Fruit fly (Drosophila melanogaster) whole organism, embryonic: Measurements from ENCODE around the gene CG5805.

ENCODE experiments used
- ATbp ChIP-seq: fragments of 200-800 bp; sonication (Bioruptor generic); optimal IDR thresholded peaks from 2 replicates; lab custom pipeline; 2017; ENCODE audit warnings: missing biosample characterization, mild to moderate bottlenecking, missing genetic modification characterization, missing genetic modification reagents
- Antp ChIP-seq: fragments of 200-800 bp; sonication (Bioruptor generic); optimal IDR thresholded peaks from 3 replicates; lab custom pipeline; 2016; ENCODE audit warnings: missing biosample characterization, missing genetic modification characterization
- Bgb ChIP-seq: fragments of 200-800 bp; sonication (Bioruptor generic); IDR thresholded peaks from 2 replicates; pipeline ENCODE4 v1.3.6; 2022; ENCODE audit warnings: missing biosample characterization, missing genetic modification characterization; ENCODE audit not compliant: partially characterized antibody
- Bteb2 ChIP-seq: fragments of 200-800 bp; sonication (Bioruptor generic); optimal IDR thresholded peaks from 2 replicates; lab custom pipeline; 2016; ENCODE audit warnings: missing biosample characterization, missing genetic modification characterization
- CG10321 ChIP-seq: fragments of 200-800 bp; sonication (Bioruptor generic); IDR thresholded peaks from 2 replicates; pipeline ENCODE4 v1.3.6; 2022; ENCODE audit warnings: missing biosample characterization, missing genetic modification characterization
- CG12219 ChIP-seq: fragments of 200-800 bp; sonication (Bioruptor generic); optimal IDR thresholded peaks from 3 replicates; lab custom pipeline; 2018; ENCODE audit warnings: missing biosample characterization, mild to moderate bottlenecking, missing genetic modification characterization
- CG13287 ChIP-seq: fragments of 200-800 bp; sonication (Bioruptor generic); IDR thresholded peaks from 2 replicates; pipeline ENCODE4 v1.3.6; 2022; ENCODE audit warnings: missing biosample characterization, missing genetic modification characterization; ENCODE audit not compliant: partially characterized antibody
- CG13296 ChIP-seq: fragments of 200-800 bp; sonication (Bioruptor generic); optimal IDR thresholded peaks from 3 replicates; lab custom pipeline; 2018; ENCODE audit warnings: missing biosample characterization, mild to moderate bottlenecking, missing genetic modification characterization
- CG14965 ChIP-seq: fragments of 200-800 bp; sonication (Bioruptor generic); optimal IDR thresholded peaks from 2 replicates; lab custom pipeline; 2016; ENCODE audit warnings: missing biosample characterization, missing genetic modification characterization, borderline replicate concordance
- CG1529 ChIP-seq: fragments of 200-800 bp; sonication (Bioruptor generic); optimal IDR thresholded peaks from 3 replicates; lab custom pipeline; 2018; ENCODE audit warnings: missing biosample characterization, missing genetic modification characterization
- CG1792 ChIP-seq: fragments of 200-800 bp; sonication (Bioruptor generic); optimal IDR thresholded peaks from 2 replicates; lab custom pipeline; 2016; ENCODE audit warnings: missing biosample characterization, missing genetic modification characterization
- CG2712 ChIP-seq: fragments of 200-800 bp; optimal IDR thresholded peaks from 3 replicates; lab custom pipeline; 2019; ENCODE audit warnings: missing biosample characterization, mild to moderate bottlenecking, missing genetic modification characterization, moderate library complexity
- CG3065 ChIP-seq: fragments of 200-800 bp; sonication (Bioruptor generic); optimal IDR thresholded peaks from 2 replicates; lab custom pipeline; 2016; ENCODE audit warnings: missing biosample characterization, missing genetic modification characterization
- CG34224 ChIP-seq: fragments of 200-800 bp; sonication (Bioruptor generic); IDR thresholded peaks from 3 replicates; pipeline ENCODE4 v1.3.6; 2022; ENCODE audit warnings: missing biosample characterization, missing genetic modification characterization; ENCODE audit not compliant: partially characterized antibody
- CG34376 ChIP-seq: fragments of 200-800 bp; sonication (Bioruptor generic); optimal IDR thresholded peaks from 2 replicates; lab custom pipeline; 2018; ENCODE audit warnings: missing biosample characterization, mild to moderate bottlenecking, missing genetic modification characterization
- CG5180 ChIP-seq: fragments of 200-800 bp; sonication (Bioruptor generic); optimal IDR thresholded peaks from 3 replicates; lab custom pipeline; 2017; ENCODE audit warnings: missing biosample characterization, missing genetic modification characterization, mild to moderate bottlenecking, moderate library complexity, missing genetic modification reagents
- CG6175 ChIP-seq: fragments of 200-800 bp; sonication (Bioruptor generic); IDR thresholded peaks from 3 replicates; pipeline ENCODE4 v1.3.6; 2022; ENCODE audit warnings: missing biosample characterization, missing genetic modification characterization
- CG7556 ChIP-seq: fragments of 200-800 bp; sonication (Bioruptor generic); optimal IDR thresholded peaks from 2 replicates; lab custom pipeline; 2017; ENCODE audit warnings: missing biosample characterization, mild to moderate bottlenecking, missing genetic modification characterization
- CG7963 ChIP-seq: fragments of 200-800 bp; sonication (Bioruptor generic); IDR thresholded peaks from 3 replicates; pipeline ENCODE4 v1.3.6; 2022; ENCODE audit warnings: missing biosample characterization, missing genetic modification characterization; ENCODE audit not compliant: partially characterized antibody
- CG9727 ChIP-seq: fragments of 200-800 bp; sonication (Bioruptor generic); optimal IDR thresholded peaks from 3 replicates; lab custom pipeline; 2017; ENCODE audit warnings: missing biosample characterization, mild to moderate bottlenecking, missing genetic modification characterization
- Camta ChIP-seq: fragments of 200-800 bp; sonication (Bioruptor generic); optimal IDR thresholded peaks from 2 replicates; lab custom pipeline; 2016; ENCODE audit warnings: missing biosample characterization, missing genetic modification characterization
- Ets65A ChIP-seq: fragments of 200-800 bp; sonication (Bioruptor generic); peaks from one replicate; lab custom pipeline; 2016; ENCODE audit warnings: missing biosample characterization, missing genetic modification characterization
- H15 ChIP-seq: fragments of 200-800 bp; sonication (Bioruptor generic); IDR thresholded peaks from 3 replicates; pipeline ENCODE4 v1.3.6; 2022; ENCODE audit warnings: missing biosample characterization, missing genetic modification characterization
- HLH4C ChIP-seq: fragments of 200-800 bp; sonication (Bioruptor generic); IDR thresholded peaks from 3 replicates; pipeline ENCODE4 v1.3.6; 2022; ENCODE audit warnings: missing biosample characterization, missing genetic modification characterization; ENCODE audit not compliant: partially characterized antibody
- Hand ChIP-seq: fragments of 200-800 bp; sonication (Bioruptor generic); optimal IDR thresholded peaks from 2 replicates; lab custom pipeline; 2017; ENCODE audit warnings: mild to moderate bottlenecking, missing biosample characterization, missing genetic modification reagents, missing genetic modification characterization
- Hr39 ChIP-seq: fragments of >200 bp; optimal IDR thresholded peaks from 2 replicates; lab custom pipeline; 2017
- NC2α ChIP-seq: fragments of 200-800 bp; sonication (Bioruptor generic); optimal IDR thresholded peaks from 2 replicates; lab custom pipeline; 2016; ENCODE audit warnings: missing biosample characterization, missing genetic modification characterization
- NFAT ChIP-seq: fragments of 200-800 bp; sonication (Bioruptor generic); IDR thresholded peaks from 2 replicates; pipeline ENCODE4 v1.3.6; 2022; ENCODE audit warnings: missing biosample characterization, missing genetic modification characterization
- Oaz ChIP-seq: fragments of 200-800 bp; sonication (Bioruptor generic); IDR thresholded peaks from 2 replicates; pipeline ENCODE4 v1.3.6; 2022; ENCODE audit warnings: missing biosample characterization, missing genetic modification characterization
- Stat92E ChIP-seq, 3 experiments: fragments of >200 bp in 2 of 3; fragments of 200-800 bp in 1 of 3; sonication (Bioruptor generic) in 1 of 3; optimal IDR thresholded peaks; 2 replicates each; lab custom pipeline; 2017 to 2019; ENCODE audit warnings: missing biosample characterization in 3 of 3, missing genetic modification characterization in 3 of 3, mild to moderate bottlenecking in 1 of 3, moderate library complexity in 1 of 3
- Usf ChIP-seq: fragments of 200-800 bp; sonication (Bioruptor generic); optimal IDR thresholded peaks from 2 replicates; lab custom pipeline; 2017; ENCODE audit warnings: missing genotype, missing biosample characterization, missing genetic modification characterization
- Vsx1 ChIP-seq: fragments of 200-800 bp; sonication (Bioruptor generic); optimal IDR thresholded peaks from 2 replicates; lab custom pipeline; 2017; ENCODE audit warnings: missing biosample characterization, mild to moderate bottlenecking, missing genetic modification characterization, missing genetic modification reagents
- YL-1 ChIP-seq: fragments of 200-800 bp; sonication (Bioruptor generic); optimal IDR thresholded peaks from 3 replicates; lab custom pipeline; 2017; ENCODE audit warnings: missing biosample characterization, mild to moderate bottlenecking, missing genetic modification characterization
- abd-A ChIP-seq: fragments of 200-800 bp; sonication (Bioruptor generic); optimal IDR thresholded peaks from 3 replicates; lab custom pipeline; 2019; ENCODE audit warnings: missing biosample characterization, mild to moderate bottlenecking, missing genetic modification characterization, moderate library complexity
- crc ChIP-seq: fragments of 200-800 bp; sonication (Bioruptor generic); optimal IDR thresholded peaks from 2 replicates; lab custom pipeline; 2016; ENCODE audit warnings: missing biosample characterization, missing genetic modification characterization
- dati ChIP-seq: fragments of 200-800 bp; sonication (Bioruptor generic); IDR thresholded peaks from 2 replicates; pipeline ENCODE4 v1.3.6; 2022; ENCODE audit warnings: missing biosample characterization, missing genetic modification characterization
- dpn ChIP-seq, 2 experiments: fragments of 200-800 bp; sonication (Bioruptor generic); optimal IDR thresholded peaks; 3 replicates each; lab custom pipeline; 2016; ENCODE audit warnings: missing biosample characterization in 2 of 2, missing genetic modification characterization in 2 of 2
- esg ChIP-seq: fragments of 200-800 bp; sonication (Bioruptor generic); conservative IDR thresholded peaks from 2 replicates; pipeline ENCODE4 v1.3.6; 2022; ENCODE audit warnings: missing biosample characterization, missing genetic modification characterization
- eyg ChIP-seq: fragments of 200-800 bp; sonication (Bioruptor generic); optimal IDR thresholded peaks from 3 replicates; lab custom pipeline; 2016; ENCODE audit warnings: missing biosample characterization, missing genetic modification characterization
- grn ChIP-seq: fragments of 200-800 bp; sonication (Bioruptor generic); optimal IDR thresholded peaks from 3 replicates; lab custom pipeline; 2017; ENCODE audit warnings: missing biosample characterization, missing genetic modification characterization
- knrl ChIP-seq: fragments of 200-800 bp; sonication (Bioruptor generic); IDR thresholded peaks from 3 replicates; pipeline ENCODE4 v1.3.6; 2022; ENCODE audit warnings: missing biosample characterization, missing genetic modification characterization; ENCODE audit not compliant: partially characterized antibody
- lilli ChIP-seq: fragments of 200-800 bp; sonication (Bioruptor generic); optimal IDR thresholded peaks from 3 replicates; lab custom pipeline; 2016; ENCODE audit warnings: missing biosample characterization, missing genetic modification characterization
- lov ChIP-seq, 2 experiments: fragments of 200-800 bp in 1 of 2; fragments of >200 bp in 1 of 2; sonication (Bioruptor generic) in 1 of 2; IDR thresholded peaks in 1 of 2; optimal IDR thresholded peaks in 1 of 2; 2 replicates in 1 of 2; 3 replicates in 1 of 2; pipeline versions ENCODE4 v1.3.6 to Lab custom; 2017 to 2022; ENCODE audit warnings: missing biosample characterization in 1 of 2, missing genetic modification characterization in 1 of 2
- mld ChIP-seq: fragments of 200-800 bp; sonication (Bioruptor generic); IDR thresholded peaks from 3 replicates; pipeline ENCODE4 v1.3.6; 2022; ENCODE audit warnings: missing biosample characterization, missing genetic modification characterization; ENCODE audit not compliant: partially characterized antibody
- run ChIP-seq: fragments of 200-800 bp; sonication (Bioruptor generic); optimal IDR thresholded peaks from 3 replicates; lab custom pipeline; 2018; ENCODE audit warnings: missing biosample characterization, mild to moderate bottlenecking, missing genetic modification characterization
- tup ChIP-seq: fragments of 200-800 bp; sonication (Bioruptor generic); optimal IDR thresholded peaks from 2 replicates; lab custom pipeline; 2016; ENCODE audit warnings: missing biosample characterization, mild to moderate bottlenecking, missing genetic modification characterization, moderate library complexity
- tx ChIP-seq: fragments of 200-800 bp; sonication (Bioruptor generic); optimal IDR thresholded peaks from 2 replicates; lab custom pipeline; 2016; ENCODE audit warnings: missing biosample characterization, missing genetic modification characterization
- vfl ChIP-seq: fragments of 200-800 bp; sonication (Bioruptor generic); optimal IDR thresholded peaks from 2 replicates; lab custom pipeline; 2016; ENCODE audit warnings: missing biosample characterization, missing genetic modification characterization

CG5805 gene

dm6 chr3R:24768538-24769401 lies 18.5 kb downstream of the CG5805 start, which contains the start of gene CG13631 (continued):
- TF ChIP-seq CG10321 (GFP tag; lab: Robert Waterston, UW) (no peak), Hr39 (no peak), Usf (GFP tag; lab: Kevin White, UChicago) (peak; percentile 71), CG7963 (no peak), run (tag; lab: Kevin White, UChicago) (peak; percentile 91), CG13296 (GFP tag; lab: Kevin White, UChicago) (peak; percentile 63), Camta (GFP tag; lab: Kevin White, UChicago) (peak; percentile 96), Bteb2 (peak; percentile 85), vfl (GFP tag; lab: Kevin White, UChicago) (peak; percentile 73), dpn (GFP tag; optimal IDR thresholded peaks at IDR 0.05; lab: Kevin White, UChicago) (peak; percentile 93 to 94), NC2α (peak; percentile 84), CG13287 (GFP tag; lab: Robert Waterston, UW) (no peak; the same call in 1 of the 2 replicates), tup (GFP tag; lab: Kevin White, UChicago) (peak; percentile 77), Oaz (GFP tag; lab: Robert Waterston, UW) (peak; percentile 77), Vsx1 (GFP tag; lab: Kevin White, UChicago) (peak; percentile 81), lilli (GFP tag; lab: Kevin White, UChicago) (peak; percentile 81), CG12219 (GFP tag; lab: Kevin White, UChicago) (peak; percentile 92), ATbp (GFP tag; lab: Kevin White, UChicago) (peak; percentile 97), lov (optimal IDR thresholded peaks at IDR 0.05; lab: Kevin White, UChicago) (no peak), lov (GFP tag; IDR thresholded peaks at IDR 0.05; lab: Robert Waterston, UW) (peak; percentile 87), CG2712 (tag; lab: Kevin White, UChicago) (peak; percentile 98), CG34376 (GFP tag; lab: Kevin White, UChicago) (peak; percentile 4), crc (GFP tag; lab: Kevin White, UChicago) (peak; percentile 86), YL-1 (GFP tag; lab: Kevin White, UChicago) (peak; percentile 32), mld (GFP tag; lab: Robert Waterston, UW) (no peak), eyg (GFP tag; lab: Kevin White, UChicago) (peak; percentile 84), Antp (GFP tag; lab: Kevin White, UChicago) (peak; percentile 94), Stat92E (GFP tag; optimal IDR thresholded peaks at IDR 0.05; lab: Kevin White, UChicago) (peak in 1 of 3 experiments; percentile 94), grn (GFP tag; lab: Kevin White, UChicago) (peak; percentile 61), HLH4C (no peak), Bgb (GFP tag; lab: Robert Waterston, UW) (no peak), CG9727 (peak; percentile 82), CG3065 (GFP tag; lab: Kevin White, UChicago) (peak; percentile 83), esg (GFP tag; lab: Robert Waterston, UW) (peak; percentile 93), Hand (GFP tag; lab: Kevin White, UChicago) (peak; percentile 39), dati (GFP tag; lab: Robert Waterston, UW) (peak; percentile 74), tx (GFP tag; lab: Kevin White, UChicago) (peak; percentile 91), abd-A (tag; lab: Kevin White, UChicago) (no peak), CG1529 (GFP tag; lab: Kevin White, UChicago) (peak; percentile 98), CG6175 (no peak), H15 (GFP tag; lab: Robert Waterston, UW) (peak; percentile 91), CG5180 (GFP tag; lab: Kevin White, UChicago) (peak; percentile 79), knrl (GFP tag; lab: Robert Waterston, UW) (no peak), NFAT (no peak), CG14965 (GFP tag; lab: Kevin White, UChicago) (peak; percentile 70), CG7556 (GFP tag; lab: Kevin White, UChicago) (peak; percentile 94), CG34224 (no peak), Ets65A (GFP tag; lab: Kevin White, UChicago) (peak; percentile 99), CG1792 (GFP tag; lab: Kevin White, UChicago) (peak; percentile 92)
